Worm (Caenorhabditis elegans) whole organism, L3 larva: ENCODE results near the gene elpc-2.

Experiments
- ceh-9 ChIP-seq: sonication (generic microtip); optimal IDR thresholded peaks from 2 replicates; lab custom pipeline; 2018; ENCODE audit warnings: missing biosample characterization, missing genetic modification characterization
- elt-3 ChIP-seq, 3 experiments: fragments of 150-350 bp in 1 of 3; sonication (generic microtip) in 2 of 3; optimal IDR thresholded peaks; 2 replicates in 2 of 3; 4 replicates in 1 of 3; lab custom pipeline; 2014 to 2017; ENCODE audit warnings: missing biosample characterization in 3 of 3, missing genetic modification characterization in 3 of 3
- fos-1 ChIP-seq: fragments of 150-350 bp; optimal IDR thresholded peaks from 2 replicates; lab custom pipeline; 2014; ENCODE audit warnings: missing biosample characterization, missing genetic modification characterization
- lin-39 ChIP-seq: fragments of 150-350 bp; optimal IDR thresholded peaks from 2 replicates; lab custom pipeline; 2018; ENCODE audit warnings: missing biosample characterization, missing genetic modification reagents, missing genetic modification characterization
- nhr-12 ChIP-seq: fragments of 150-350 bp; optimal IDR thresholded peaks from 2 replicates; lab custom pipeline; 2014; ENCODE audit warnings: missing biosample characterization, missing genetic modification characterization
- snpc-4 ChIP-seq: fragments of 150-350 bp; optimal IDR thresholded peaks from 2 replicates; lab custom pipeline; 2014; ENCODE audit warnings: missing biosample characterization, missing genetic modification characterization
- tbx-2 ChIP-seq: sonication (generic microtip); optimal IDR thresholded peaks from 2 replicates; lab custom pipeline; 2016; ENCODE audit warnings: mild to moderate bottlenecking, missing genetic modification characterization, missing compliant biosample characterization
- ztf-11 ChIP-seq: fragments of 150-350 bp; optimal IDR thresholded peaks from 2 replicates; lab custom pipeline; 2014; ENCODE audit warnings: missing biosample characterization, missing genetic modification characterization

DNA sequence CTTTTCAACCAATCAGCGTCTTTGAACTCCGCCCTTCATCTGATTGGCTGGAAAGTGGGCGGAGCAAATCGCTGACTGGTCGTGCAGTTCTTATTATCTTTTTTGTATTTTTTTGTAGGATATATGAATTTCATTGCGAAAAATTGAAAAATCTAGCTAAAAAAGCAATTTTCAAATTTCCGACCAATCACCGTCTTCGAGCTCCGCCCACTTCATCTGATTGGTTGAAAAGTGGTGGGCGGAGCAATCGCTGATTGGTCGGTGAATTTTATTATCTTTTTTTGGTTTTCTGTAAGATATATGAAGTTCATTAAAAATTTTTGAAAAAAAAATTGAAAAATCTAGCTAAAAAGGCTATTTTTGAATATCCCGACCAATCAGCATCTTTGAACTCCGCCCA is 6.8 kb downstream of the elpc-2 start:
- TF ChIP-seq snpc-4 (tag; lab: Kevin White, UChicago) (no peak), lin-39 (tag; lab: Kevin White, UChicago) (no peak), ztf-11 (tag; lab: Kevin White, UChicago) (no peak), elt-3 (tag; optimal IDR thresholded peaks at IDR 0.05; lab: Kevin White, UChicago) (no peak), tbx-2 (tag; lab: Kevin White, UChicago) (no peak), ceh-9 (no peak), fos-1 (tag; lab: Kevin White, UChicago) (no peak), nhr-12 (no peak)
